Fruit fly (Drosophila melanogaster): ENCODE data around the gene RpL30.
A peak's percentile ranks its signal among the peaks of the same experiment; 100 is the strongest.

RpL30 gene

dm6 chr2L:18965367-18966213 lies 43.5 kb downstream of the RpL30 start (continued):
- peak; percentile 63 for TF ChIP-seq CG10147 (GFP tag; optimal IDR thresholded peaks at IDR 0.05)
- peak; percentile 74; the same call in 1 of the 4 replicates for TF ChIP-seq chinmo (GFP tag; IDR thresholded peaks at IDR 0.05; ENCODE audit: partially characterized antibody)
- TF ChIP-seq hth (optimal IDR thresholded peaks at IDR 0.05): no peak
- no peak for TF ChIP-seq CG9876 (GFP tag; optimal IDR thresholded peaks at IDR 0.05)
- TF ChIP-seq MESR4 (GFP tag; optimal IDR thresholded peaks at IDR 0.05): no peak
- TF ChIP-seq cwo (GFP tag; optimal IDR thresholded peaks at IDR 0.05): peak; percentile 43
- no peak for TF ChIP-seq prd (optimal IDR thresholded peaks at IDR 0.05)
- peak; percentile 33; the same call in 1 of the 3 replicates for TF ChIP-seq prd (GFP tag; IDR thresholded peaks at IDR 0.05)
- no peak for TF ChIP-seq CG11398 (GFP tag; optimal IDR thresholded peaks at IDR 0.05)
- TF ChIP-seq ranshi (GFP tag; IDR thresholded peaks at IDR 0.05): no peak
- peak; percentile 9; the same call in 1 of the 3 replicates for TF ChIP-seq Aef1 (GFP tag; IDR thresholded peaks at IDR 0.05)
- TF ChIP-seq croc (GFP tag; conservative IDR thresholded peaks at IDR 0.05): no peak
- TF ChIP-seq sd (tag; optimal IDR thresholded peaks at IDR 0.05): peak; percentile 70
- peak; percentile 21 for TF ChIP-seq D19A (tag; optimal IDR thresholded peaks at IDR 0.05)
- TF ChIP-seq CG10209 (GFP tag; optimal IDR thresholded peaks at IDR 0.05): peak; percentile 30
- no peak for TF ChIP-seq yki (optimal IDR thresholded peaks at IDR 0.05)
- no peak for TF ChIP-seq maf-S (GFP tag; optimal IDR thresholded peaks at IDR 0.05)
- TF ChIP-seq Myb (GFP tag; optimal IDR thresholded peaks at IDR 0.05): no peak
- peak; percentile 24; the same call in 1 of the 2 replicates for TF ChIP-seq sisA (GFP tag; IDR thresholded peaks at IDR 0.05)
- peak; percentile 7 for TF ChIP-seq ewg (GFP tag; optimal IDR thresholded peaks at IDR 0.05)
- no peak for TF ChIP-seq Hr39 (optimal IDR thresholded peaks at IDR 0.05)
- no peak for TF ChIP-seq CG10654 (GFP tag; optimal IDR thresholded peaks at IDR 0.05)
- no peak for TF ChIP-seq CG4424 (GFP tag; optimal IDR thresholded peaks at IDR 0.05)
- no peak for TF ChIP-seq CG30431 (GFP tag; optimal IDR thresholded peaks at IDR 0.05)
- TF ChIP-seq sens (GFP tag): peak; percentile 49
- TF ChIP-seq Xrp1 (GFP tag; IDR thresholded peaks at IDR 0.05): peak; percentile 36; the same call in 1 of the 2 replicates
- TF ChIP-seq CG15011 (GFP tag; optimal IDR thresholded peaks at IDR 0.05): peak; percentile 72
- peak; percentile 16; the same call in 1 of the 2 replicates for TF ChIP-seq CG4404 (GFP tag; IDR thresholded peaks at IDR 0.05)
- TF ChIP-seq mam (GFP tag; optimal IDR thresholded peaks at IDR 0.05): no peak
- TF ChIP-seq Mad (GFP tag; optimal IDR thresholded peaks at IDR 0.05): no peak
- peak in 1 of 2 experiments; percentile 5 for TF ChIP-seq crp (GFP tag; optimal IDR thresholded peaks at IDR 0.05)
- no peak for TF ChIP-seq ERR (GFP tag; optimal IDR thresholded peaks at IDR 0.05)
- TF ChIP-seq crol (GFP tag; IDR thresholded peaks at IDR 0.05): 0 out of 2 replicates have a peak, but pooled peaks have one; percentile 7
- 0 out of 2 replicates have a peak, but pooled peaks have one; percentile 25 for TF ChIP-seq ara (GFP tag; IDR thresholded peaks at IDR 0.05)
- TF ChIP-seq ssp (GFP tag; IDR thresholded peaks at IDR 0.05): no peak
- TF ChIP-seq Deaf1 (tag; optimal IDR thresholded peaks at IDR 0.05): peak; percentile 1
- TF ChIP-seq unpg (GFP tag; optimal IDR thresholded peaks at IDR 0.05): peak; percentile 45
- peak; percentile 28; the same call in 1 of the 2 replicates for TF ChIP-seq CG7372 (GFP tag; IDR thresholded peaks at IDR 0.05)
- no peak for TF ChIP-seq CG34422 (GFP tag; IDR thresholded peaks at IDR 0.05)
- no peak for TF ChIP-seq caup (GFP tag; optimal IDR thresholded peaks at IDR 0.05; ENCODE audit: severe bottlenecking)
- 0 out of 2 replicates have a peak, but pooled peaks have one; percentile 47 for TF ChIP-seq CG32532 (GFP tag; IDR thresholded peaks at IDR 0.05)
- no peak for TF ChIP-seq repo (GFP tag; optimal IDR thresholded peaks at IDR 0.05)
- peak; percentile 43 for TF ChIP-seq fd3F (GFP tag; optimal IDR thresholded peaks at IDR 0.05)
- TF ChIP-seq CG14441 (GFP tag; IDR thresholded peaks at IDR 0.05): 0 out of 2 replicates have a peak, but pooled peaks have one; percentile 22
- TF ChIP-seq CG2712 (tag; optimal IDR thresholded peaks at IDR 0.05): peak; percentile 42
- TF ChIP-seq Dfd (GFP tag; optimal IDR thresholded peaks at IDR 0.05): no peak
- no peak for TF ChIP-seq CG14860 (GFP tag; IDR thresholded peaks at IDR 0.05; ENCODE audit: partially characterized antibody)
- peak; percentile 13 for TF ChIP-seq CG10543 (GFP tag; optimal IDR thresholded peaks at IDR 0.05)
- no peak for TF ChIP-seq CG6254 (GFP tag; optimal IDR thresholded peaks at IDR 0.05)
- TF ChIP-seq tio (GFP tag; optimal IDR thresholded peaks at IDR 0.05): no peak

All from whole organism, embryonic.